Worm (Caenorhabditis elegans): ENCODE results near the gene mec-10.

Gene mec-10

ce11 chrX:8440001-8440735 lies 29.9 kb downstream of the mec-10 start:
- peak; percentile 20 for TF ChIP-seq F13H6.1 (tag; optimal IDR thresholded peaks at IDR 0.05)
- peak; percentile 32 for TF ChIP-seq nhr-129 (tag; optimal IDR thresholded peaks at IDR 0.05)
- TF ChIP-seq gmeb-1 (tag; optimal IDR thresholded peaks at IDR 0.05): no peak
- TF ChIP-seq sma-9 (GFP tag; optimal IDR thresholded peaks at IDR 0.05): peak; percentile 51
- no peak for TF ChIP-seq sma-9 (tag; optimal IDR thresholded peaks at IDR 0.05)

DNA sequence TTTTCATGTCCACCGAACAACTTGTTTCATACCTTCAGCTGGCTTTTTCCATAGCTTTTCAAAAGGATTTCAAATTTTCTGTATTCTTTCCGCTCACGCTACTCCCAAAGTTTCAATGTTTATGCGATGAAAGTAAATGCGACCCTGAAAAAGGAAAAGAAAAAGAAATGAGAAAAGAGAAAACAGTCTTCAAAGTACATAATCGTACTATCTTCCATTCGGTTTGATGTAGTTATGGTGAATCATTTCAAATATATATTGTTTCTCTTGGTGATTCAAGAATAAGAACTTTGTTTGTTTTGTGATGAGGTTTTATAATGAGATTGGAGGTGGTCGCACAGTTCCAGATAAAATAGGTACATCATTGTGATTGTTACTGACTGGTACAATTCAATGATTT lies 31.4 kb downstream of the mec-10 start:
- TF ChIP-seq mbf-1 (tag; optimal IDR thresholded peaks at IDR 0.05) (no peak), nhr-10 (tag; optimal IDR thresholded peaks at IDR 0.05) (no peak), blmp-1 (tag; optimal IDR thresholded peaks at IDR 0.05; ENCODE audit: insufficient read depth) (peak; percentile 37)

- TF ChIP-seq lin-11 (tag; optimal IDR thresholded peaks at IDR 0.05) (no peak), crh-2 (tag; optimal IDR thresholded peaks at IDR 0.05) (no peak), nhr-25 (tag; optimal IDR thresholded peaks at IDR 0.05) (no peak), nhr-237 (tag; optimal IDR thresholded peaks at IDR 0.05) (no peak), nhr-12 (tag; optimal IDR thresholded peaks at IDR 0.05) (no peak)
Measured at ce11 chrX:8432361-8432760, 37.8 kb downstream of the mec-10 start, which contains the start of gene kin-9. Gene kin-9, plus strand, starts transcription at chrX:8432661.

- no peak for TF ChIP-seq nhr-129 (tag; optimal IDR thresholded peaks at IDR 0.05)
- TF ChIP-seq blmp-1 (tag; optimal IDR thresholded peaks at IDR 0.05; ENCODE audit: insufficient read depth): no peak
- TF ChIP-seq sma-9 (GFP tag; optimal IDR thresholded peaks at IDR 0.05): no peak
- TF ChIP-seq sma-9 (tag; optimal IDR thresholded peaks at IDR 0.05): no peak
- TF ChIP-seq mbf-1 (tag; optimal IDR thresholded peaks at IDR 0.05): no peak
- no peak for TF ChIP-seq unc-62 (GFP tag; optimal IDR thresholded peaks at IDR 0.05)
- TF ChIP-seq ceh-82 (tag; optimal IDR thresholded peaks at IDR 0.05): no peak
- TF ChIP-seq mab-5 (tag; optimal IDR thresholded peaks at IDR 0.05): no peak
- no peak for TF ChIP-seq lin-13 (GFP tag; optimal IDR thresholded peaks at IDR 0.05)
Measured at ce11 chrX:8429503-8429902, 40.6 kb downstream of the mec-10 start.

- TF ChIP-seq nhr-21 (tag; optimal IDR thresholded peaks at IDR 0.05): no peak
- peak; percentile 42 for TF ChIP-seq fos-1 (tag; optimal IDR thresholded peaks at IDR 0.05)
Measured at ce11 chrX:8428319-8428888, 41.7 kb downstream of the mec-10 start, which contains the start of gene F08F1.3. Gene F08F1.3, plus strand, starts transcription at chrX:8428838.

- no peak for TF ChIP-seq ztf-11 (tag; optimal IDR thresholded peaks at IDR 0.05)
- no peak for TF ChIP-seq F13H6.1 (tag; optimal IDR thresholded peaks at IDR 0.05)
- TF ChIP-seq unc-62 (GFP tag; optimal IDR thresholded peaks at IDR 0.05): no peak
- TF ChIP-seq alr-1 (tag; optimal IDR thresholded peaks at IDR 0.05): no peak
- TF ChIP-seq nhr-77 (tag; optimal IDR thresholded peaks at IDR 0.05): no peak
- TF ChIP-seq nhr-21 (tag; optimal IDR thresholded peaks at IDR 0.05): no peak
- no peak for TF ChIP-seq mbf-1 (tag; optimal IDR thresholded peaks at IDR 0.05)
- TF ChIP-seq R02D3.7 (tag; optimal IDR thresholded peaks at IDR 0.05): no peak
- TF ChIP-seq gmeb-1 (tag; optimal IDR thresholded peaks at IDR 0.05): no peak
- no peak for TF ChIP-seq nhr-12 (tag; optimal IDR thresholded peaks at IDR 0.05)
- TF ChIP-seq nhr-6 (tag; optimal IDR thresholded peaks at IDR 0.05): no peak
- TF ChIP-seq skn-1 (tag; optimal IDR thresholded peaks at IDR 0.05): no peak
- TF ChIP-seq nhr-237 (tag; optimal IDR thresholded peaks at IDR 0.05): no peak
- no peak for TF ChIP-seq ztf-4 (tag; optimal IDR thresholded peaks at IDR 0.05)
- TF ChIP-seq mab-5 (tag; optimal IDR thresholded peaks at IDR 0.05): no peak
- TF ChIP-seq blmp-1 (tag; optimal IDR thresholded peaks at IDR 0.05; ENCODE audit: insufficient read depth): no peak
Measured at ce11 chrX:8426160-8426712, 43.9 kb downstream of the mec-10 start.

- TF ChIP-seq nhr-6 (tag; optimal IDR thresholded peaks at IDR 0.05) (no peak), gmeb-1 (tag; optimal IDR thresholded peaks at IDR 0.05) (no peak), F13H6.1 (tag; optimal IDR thresholded peaks at IDR 0.05) (no peak)
Measured at ce11 chrX:8424286-8424685, 45.8 kb downstream of the mec-10 start.
